Worm (Caenorhabditis elegans): Measurements from ENCODE around the gene pin-2.

The pin-2 gene

ce11 chrIV:12781804-12782449, 11.7 kb upstream of the pin-2 start (continued):
- TF ChIP-seq him-1 (tag; optimal IDR thresholded peaks at IDR 0.05): peak; percentile 81
- peak; percentile 34 for TF ChIP-seq lin-54 (GFP tag; optimal IDR thresholded peaks at IDR 0.05)
- no peak for TF ChIP-seq C06A6.2 (GFP tag; conservative IDR thresholded peaks at IDR 0.05)
- TF ChIP-seq F55B11.4 (tag; optimal IDR thresholded peaks at IDR 0.05; ENCODE audit: borderline replicate concordance, insufficient read depth): no peak
- peak; percentile 93 for TF ChIP-seq snpc-1.1 (tag; optimal IDR thresholded peaks at IDR 0.05; ENCODE audit: insufficient read depth)
- no peak for TF ChIP-seq nfya-1 (tag; optimal IDR thresholded peaks at IDR 0.05; ENCODE audit: borderline replicate concordance, insufficient read depth)
- TF ChIP-seq nfya-2 (GFP tag; IDR thresholded peaks at IDR 0.05): no peak
- TF ChIP-seq zfh-2 (GFP tag; conservative IDR thresholded peaks at IDR 0.05): no peak
- TF ChIP-seq mes-4 (tag; optimal IDR thresholded peaks at IDR 0.05): no peak
- no peak for TF ChIP-seq repo-1 (tag; optimal IDR thresholded peaks at IDR 0.05)
- TF ChIP-seq ZK185.1 (tag; optimal IDR thresholded peaks at IDR 0.05; ENCODE audit: poor library complexity, severe bottlenecking): no peak
- no peak for TF ChIP-seq lir-1 (GFP tag; conservative IDR thresholded peaks at IDR 0.05)
- TF ChIP-seq pbrm-1 (GFP tag; IDR thresholded peaks at IDR 0.05): peak; percentile 97

ce11 chrIV:12783165-12783564, 10.5 kb upstream of the pin-2 start:
- no peak for TF ChIP-seq unc-130 (GFP tag; optimal IDR thresholded peaks at IDR 0.05)
- TF ChIP-seq pha-4 (tag; optimal IDR thresholded peaks at IDR 0.05): no peak
- TF ChIP-seq hlh-26 (GFP tag; conservative IDR thresholded peaks at IDR 0.05): no peak
- TF ChIP-seq sea-2 (GFP tag; IDR thresholded peaks at IDR 0.05): no peak
- TF ChIP-seq rcor-1 (GFP tag; IDR thresholded peaks at IDR 0.05): no peak

ce11 chrIV:12785988-12786387, 7.7 kb upstream of the pin-2 start:
- no peak for TF ChIP-seq hlh-26 (GFP tag; conservative IDR thresholded peaks at IDR 0.05)
- TF ChIP-seq ceh-58 (GFP tag; IDR thresholded peaks at IDR 0.05): no peak
- TF ChIP-seq die-1 (tag; optimal IDR thresholded peaks at IDR 0.05): no peak
- no peak for TF ChIP-seq unc-62 (GFP tag; optimal IDR thresholded peaks at IDR 0.05)
- peak; percentile 16 for TF ChIP-seq repo-1 (tag; optimal IDR thresholded peaks at IDR 0.05)
- TF ChIP-seq egl-44 (GFP tag; IDR thresholded peaks at IDR 0.05): no peak
- no peak for TF ChIP-seq mxl-1 (tag; optimal IDR thresholded peaks at IDR 0.05)
- peak; percentile 13 for TF ChIP-seq efl-1 (GFP tag; optimal IDR thresholded peaks at IDR 0.05)
- no peak for TF ChIP-seq ceh-79 (tag; optimal IDR thresholded peaks at IDR 0.05)
- no peak for TF ChIP-seq ztf-18 (tag; optimal IDR thresholded peaks at IDR 0.05)
- TF ChIP-seq attf-3 (GFP tag; conservative IDR thresholded peaks at IDR 0.05): peak; percentile 41; the same call in 1 of the 2 replicates
- TF ChIP-seq nfya-1 (tag; optimal IDR thresholded peaks at IDR 0.05; ENCODE audit: borderline replicate concordance, insufficient read depth): no peak
- TF ChIP-seq K12H6.12 (tag; optimal IDR thresholded peaks at IDR 0.05): no peak
- peak; percentile 91 for TF ChIP-seq pbrm-1 (GFP tag; IDR thresholded peaks at IDR 0.05)
- TF ChIP-seq F57C9.4 (tag; optimal IDR thresholded peaks at IDR 0.05): no peak
- no peak for TF ChIP-seq ceh-91 (GFP tag; IDR thresholded peaks at IDR 0.05)
- no peak for TF ChIP-seq cebp-2 (GFP tag; IDR thresholded peaks at IDR 0.05)
- no peak for TF ChIP-seq K11D2.4 (GFP tag; IDR thresholded peaks at IDR 0.05)
- peak; percentile 98 for TF ChIP-seq hmg-1.2 (GFP tag; IDR thresholded peaks at IDR 0.05)
- TF ChIP-seq madf-6 (GFP tag; IDR thresholded peaks at IDR 0.05): peak; percentile 76
- no peak for TF ChIP-seq athp-1 (tag; optimal IDR thresholded peaks at IDR 0.05)
- no peak for TF ChIP-seq B0035.1 (tag; optimal IDR thresholded peaks at IDR 0.05)
- TF ChIP-seq unc-130 (GFP tag; optimal IDR thresholded peaks at IDR 0.05): no peak
- TF ChIP-seq ceh-100 (GFP tag; IDR thresholded peaks at IDR 0.05): no peak
- TF ChIP-seq F33H1.4 (GFP tag; IDR thresholded peaks at IDR 0.05): peak; percentile 42
- peak; percentile 88 for TF ChIP-seq hsf-1 (GFP tag; IDR thresholded peaks at IDR 0.05)
- TF ChIP-seq ztf-22 (GFP tag; optimal IDR thresholded peaks at IDR 0.05): no peak
- TF ChIP-seq Y53F4B.3 (GFP tag; IDR thresholded peaks at IDR 0.05): no peak
- no peak for TF ChIP-seq ztf-25 (GFP tag; IDR thresholded peaks at IDR 0.05)
- no peak for TF ChIP-seq fkh-3 (tag; optimal IDR thresholded peaks at IDR 0.05)
- no peak for TF ChIP-seq ceh-27 (GFP tag; optimal IDR thresholded peaks at IDR 0.05)
- no peak for TF ChIP-seq egl-18 (GFP tag; IDR thresholded peaks at IDR 0.05)
- peak; percentile 64 for TF ChIP-seq rcor-1 (GFP tag; IDR thresholded peaks at IDR 0.05)
